Worm (Caenorhabditis elegans) whole organism, L3 larva: ENCODE data around the gene T27D12.6.

Experiments
- ZK546.5 ChIP-seq: sonication (generic microtip); optimal IDR thresholded peaks from 2 replicates; lab custom pipeline; 2017; ENCODE audit warnings: missing biosample characterization, missing genetic modification characterization
- aly-2 ChIP-seq: fragments of 150-350 bp; optimal IDR thresholded peaks from 2 replicates; lab custom pipeline; 2014; ENCODE audit warnings: missing biosample characterization, missing genetic modification characterization
- ama-1 ChIP-seq: fragments of 150-350 bp; optimal IDR thresholded peaks from 2 replicates; lab custom pipeline; 2018
- ceh-28 ChIP-seq: fragments of 150-350 bp; optimal IDR thresholded peaks from 2 replicates; lab custom pipeline; 2014; ENCODE audit warnings: missing biosample characterization, missing genetic modification reagents, missing genetic modification characterization
- ceh-82 ChIP-seq: fragments of 150-350 bp; optimal IDR thresholded peaks from 2 replicates; lab custom pipeline; 2014; ENCODE audit warnings: missing biosample characterization, missing genetic modification characterization
- daf-12 ChIP-seq: fragments of 150-350 bp; optimal IDR thresholded peaks from 2 replicates; lab custom pipeline; 2014; ENCODE audit warnings: missing biosample characterization, missing genetic modification reagents, missing genetic modification characterization
- egl-27 ChIP-seq: sonication (generic microtip); optimal IDR thresholded peaks from 4 replicates; lab custom pipeline; 2017; ENCODE audit warnings: missing biosample characterization, missing genetic modification reagents, missing genetic modification characterization
- elt-1 ChIP-seq: fragments of 150-350 bp; optimal IDR thresholded peaks from 2 replicates; lab custom pipeline; 2014; ENCODE audit warnings: missing biosample characterization, missing genetic modification characterization
- elt-2 ChIP-seq: sonication (generic microtip); optimal IDR thresholded peaks from 2 replicates; lab custom pipeline; 2016; ENCODE audit warnings: missing genetic modification reagents, mild to moderate bottlenecking, missing genetic modification characterization, missing compliant biosample characterization
- elt-3 ChIP-seq, 3 experiments: fragments of 150-350 bp in 1 of 3; sonication (generic microtip) in 2 of 3; optimal IDR thresholded peaks; 2 replicates in 2 of 3; 4 replicates in 1 of 3; lab custom pipeline; 2014 to 2017; ENCODE audit warnings: missing biosample characterization in 3 of 3, missing genetic modification characterization in 3 of 3
- eor-1 ChIP-seq, 2 experiments: fragments of 150-350 bp; optimal IDR thresholded peaks; 2 replicates each; lab custom pipeline; 2014 to 2018; ENCODE audit warnings: missing biosample characterization in 2 of 2, missing genetic modification characterization in 2 of 2
- fkh-10 ChIP-seq: sonication (generic microtip); optimal IDR thresholded peaks from 2 replicates; lab custom pipeline; 2017; ENCODE audit warnings: missing biosample characterization, missing genetic modification reagents, missing genetic modification characterization
- fos-1 ChIP-seq: fragments of 150-350 bp; optimal IDR thresholded peaks from 2 replicates; lab custom pipeline; 2014; ENCODE audit warnings: missing biosample characterization, missing genetic modification characterization
- hmg-11 ChIP-seq: sonication (generic microtip); optimal IDR thresholded peaks from 2 replicates; lab custom pipeline; 2016; ENCODE audit warnings: missing genetic modification characterization, missing compliant biosample characterization
- jun-1 ChIP-seq: fragments of 150-350 bp; optimal IDR thresholded peaks from 2 replicates; lab custom pipeline; 2014; ENCODE audit warnings: missing biosample characterization, missing genetic modification reagents, missing genetic modification characterization
- mml-1 ChIP-seq: fragments of 150-350 bp; sonication (generic microtip); optimal IDR thresholded peaks from 3 replicates; lab custom pipeline; 2014; ENCODE audit warnings: missing biosample characterization, missing genetic modification characterization
- nfya-1 ChIP-seq: sonication (generic microtip); optimal IDR thresholded peaks from 2 replicates; lab custom pipeline; 2017; ENCODE audit warnings: missing genetic modification characterization, mild to moderate bottlenecking, missing compliant biosample characterization, antibody characterized with exemption, moderate library complexity; ENCODE audit not compliant: insufficient read depth
- nhr-23 ChIP-seq: fragments of 150-350 bp; optimal IDR thresholded peaks from 2 replicates; lab custom pipeline; 2014; ENCODE audit warnings: missing biosample characterization, missing genetic modification reagents, missing genetic modification characterization
- nhr-237 ChIP-seq: fragments of 150-350 bp; optimal IDR thresholded peaks from 2 replicates; lab custom pipeline; 2014; ENCODE audit warnings: missing biosample characterization, missing genetic modification characterization
- nhr-25 ChIP-seq: sonication (generic microtip); optimal IDR thresholded peaks from 2 replicates; lab custom pipeline; 2017; ENCODE audit warnings: missing biosample characterization, missing genetic modification characterization
- nhr-28 ChIP-seq: fragments of 150-350 bp; optimal IDR thresholded peaks from 2 replicates; lab custom pipeline; 2014; ENCODE audit warnings: missing biosample characterization, missing genetic modification characterization
- nhr-43 ChIP-seq: sonication (generic microtip); optimal IDR thresholded peaks from 2 replicates; lab custom pipeline; 2016; ENCODE audit warnings: mild to moderate bottlenecking, missing genetic modification characterization, missing compliant biosample characterization; ENCODE audit not compliant: poor library complexity, severe bottlenecking
- nhr-67 ChIP-seq: fragments of 150-350 bp; optimal IDR thresholded peaks from 2 replicates; lab custom pipeline; 2014; ENCODE audit warnings: missing biosample characterization, missing genetic modification characterization
- nhr-76 ChIP-seq: fragments of 150-350 bp; sonication (generic microtip); optimal IDR thresholded peaks from 5 replicates; lab custom pipeline; 2014; ENCODE audit warnings: missing biosample characterization, missing genetic modification characterization
- nhr-77 ChIP-seq: fragments of 150-350 bp; optimal IDR thresholded peaks from 2 replicates; lab custom pipeline; 2014; ENCODE audit warnings: missing biosample characterization, missing genetic modification characterization
- pha-4 ChIP-seq: fragments of 150-350 bp; optimal IDR thresholded peaks from 2 replicates; lab custom pipeline; 2014; ENCODE audit warnings: missing biosample characterization, missing genetic modification reagents, missing genetic modification characterization
- sea-2 ChIP-seq: fragments of 150-350 bp; sonication (generic microtip); optimal IDR thresholded peaks from 4 replicates; lab custom pipeline; 2014; ENCODE audit warnings: missing biosample characterization, missing genetic modification reagents, missing genetic modification characterization
- snpc-4 ChIP-seq: fragments of 150-350 bp; optimal IDR thresholded peaks from 2 replicates; lab custom pipeline; 2014; ENCODE audit warnings: missing biosample characterization, missing genetic modification characterization
- tbx-2 ChIP-seq: sonication (generic microtip); optimal IDR thresholded peaks from 2 replicates; lab custom pipeline; 2016; ENCODE audit warnings: mild to moderate bottlenecking, missing genetic modification characterization, missing compliant biosample characterization
- unc-39 ChIP-seq: sonication (generic microtip); optimal IDR thresholded peaks from 4 replicates; lab custom pipeline; 2017; ENCODE audit warnings: missing biosample characterization, missing genetic modification characterization
- zag-1 ChIP-seq: fragments of 150-350 bp; optimal IDR thresholded peaks from 2 replicates; lab custom pipeline; 2014; ENCODE audit warnings: missing biosample characterization, missing genetic modification characterization
- ztf-11 ChIP-seq: fragments of 150-350 bp; optimal IDR thresholded peaks from 2 replicates; lab custom pipeline; 2014; ENCODE audit warnings: missing biosample characterization, missing genetic modification characterization
- ztf-4 ChIP-seq: fragments of 150-350 bp; optimal IDR thresholded peaks from 2 replicates; lab custom pipeline; 2014; ENCODE audit warnings: missing biosample characterization, missing genetic modification characterization

T27D12.6 gene

DNA sequence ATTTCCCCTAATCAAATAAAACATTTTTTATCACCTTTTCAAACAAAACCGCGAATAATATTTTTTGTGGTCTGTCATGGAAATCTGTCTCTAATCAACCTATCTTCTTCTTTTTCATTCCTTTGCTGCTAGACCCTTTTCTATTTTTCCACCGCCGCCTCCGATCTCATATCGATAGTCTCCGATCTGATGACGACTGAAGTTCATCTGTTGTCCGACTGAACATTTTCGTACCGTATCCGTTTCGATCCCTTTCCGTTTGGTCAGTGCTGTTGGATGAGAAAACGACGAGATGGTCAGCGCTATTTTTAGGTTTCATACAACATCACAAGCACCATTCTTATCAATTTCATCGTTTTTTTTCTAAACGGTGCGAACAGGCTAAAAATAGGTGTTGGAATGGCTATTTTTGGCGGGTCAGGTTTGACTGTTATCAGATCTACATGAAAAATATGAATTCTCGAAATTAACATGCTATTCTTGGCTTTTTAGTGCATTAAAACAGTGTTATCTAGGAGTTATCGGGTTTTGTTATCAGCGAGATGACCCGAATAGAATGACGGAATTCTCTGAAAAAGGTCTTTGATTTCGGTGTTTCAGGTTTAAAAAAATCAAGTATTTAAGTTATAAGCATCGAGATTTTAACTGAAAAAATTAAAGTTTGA lies 1.4 kb downstream of the T27D12.6 start (continued):
- TF ChIP-seq ztf-4 (tag; lab: Kevin White, UChicago): no peak
- no peak for TF ChIP-seq nhr-77
- TF ChIP-seq nhr-28 (tag; lab: Kevin White, UChicago): no peak
- no peak for TF ChIP-seq hmg-11
- no peak for TF ChIP-seq ceh-28 (tag; lab: Kevin White, UChicago)
- TF ChIP-seq ceh-82 (tag; lab: Kevin White, UChicago): no peak
- TF ChIP-seq elt-2 (tag; lab: Kevin White, UChicago): peak; percentile 69
- TF ChIP-seq aly-2 (tag; lab: Kevin White, UChicago): no peak
- TF ChIP-seq snpc-4 (tag; lab: Kevin White, UChicago): no peak
- no peak for TF ChIP-seq zag-1 (tag; lab: Kevin White, UChicago)
- no peak for TF ChIP-seq daf-12
- TF ChIP-seq nhr-25 (tag; lab: Kevin White, UChicago): no peak
- no peak for TF ChIP-seq sea-2 (GFP tag; lab: Kevin White, UChicago)
- no peak for TF ChIP-seq ama-1 (lab: Kevin White, UChicago)
- no peak for TF ChIP-seq eor-1 (tag; optimal IDR thresholded peaks at IDR 0.05; lab: Kevin White, UChicago)
- TF ChIP-seq jun-1 (tag; lab: Kevin White, UChicago): no peak

DNA sequence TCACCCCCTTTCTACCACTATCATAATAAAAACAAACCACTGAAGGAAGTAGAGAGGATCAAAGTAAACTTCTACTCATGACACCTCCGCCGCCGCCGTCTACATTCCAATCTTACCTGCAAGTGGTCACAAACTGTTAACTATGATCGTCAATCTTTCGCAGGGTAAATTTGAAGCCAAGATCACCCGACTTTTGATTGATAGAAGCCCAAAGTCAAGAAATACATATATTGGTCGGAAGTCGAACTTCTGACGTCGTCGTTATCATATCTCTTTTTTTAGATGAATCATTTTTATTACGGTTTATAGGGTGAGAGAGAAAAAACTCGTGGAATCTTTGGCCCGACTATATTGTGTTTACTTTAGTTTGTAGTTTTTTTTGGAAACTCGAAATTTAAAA lies 3.0 kb downstream of the T27D12.6 start:
- peak; percentile 30 for TF ChIP-seq nhr-76 (tag; lab: Kevin White, UChicago)
- peak; percentile 92 for TF ChIP-seq nhr-43
- TF ChIP-seq nhr-23: peak; percentile 39
- no peak for TF ChIP-seq nhr-77
- no peak for TF ChIP-seq mml-1
- peak; percentile 36 for TF ChIP-seq nhr-25 (tag; lab: Kevin White, UChicago)
- TF ChIP-seq elt-3 (tag; optimal IDR thresholded peaks at IDR 0.05; lab: Kevin White, UChicago): peak in 1 of 3 experiments; percentile 73
- TF ChIP-seq pha-4: no peak
- no peak for TF ChIP-seq daf-12
- TF ChIP-seq, all 47 proteins: peak for 5

- peak; percentile 17 for TF ChIP-seq nhr-43
- TF ChIP-seq mml-1: no peak
- TF ChIP-seq ZK546.5: no peak
- TF ChIP-seq jun-1 (tag; lab: Kevin White, UChicago): no peak
- TF ChIP-seq tbx-2: no peak
- TF ChIP-seq nhr-237 (tag; lab: Kevin White, UChicago): no peak
- TF ChIP-seq elt-2 (tag; lab: Kevin White, UChicago): no peak
- TF ChIP-seq fos-1 (tag; lab: Kevin White, UChicago): no peak
- no peak for TF ChIP-seq ceh-28 (tag; lab: Kevin White, UChicago)
- no peak for TF ChIP-seq fkh-10
- TF ChIP-seq elt-1 (tag; lab: Kevin White, UChicago): no peak
- no peak for TF ChIP-seq ztf-11 (tag; lab: Kevin White, UChicago)
- peak; percentile 4 for TF ChIP-seq nhr-25 (tag; lab: Kevin White, UChicago)
- no peak for TF ChIP-seq ama-1 (lab: Kevin White, UChicago)
- no peak for TF ChIP-seq nhr-67 (tag; lab: Kevin White, UChicago)
- TF ChIP-seq unc-39 (tag; lab: Kevin White, UChicago): no peak
These were observed 3.8 kb downstream of the T27D12.6 start for ce11 chrII:11839116-11839515.

ce11 chrII:11841653-11842052 lies 6.3 kb downstream of the T27D12.6 start:
- peak; percentile 26 for TF ChIP-seq nhr-23
- no peak for TF ChIP-seq egl-27 (tag; lab: Kevin White, UChicago)
- peak; percentile 29 for TF ChIP-seq nhr-43
- no peak for TF ChIP-seq daf-12
- TF ChIP-seq nhr-25 (tag; lab: Kevin White, UChicago): peak; percentile 40
- TF ChIP-seq snpc-4 (tag; lab: Kevin White, UChicago): peak; percentile 67

DNA sequence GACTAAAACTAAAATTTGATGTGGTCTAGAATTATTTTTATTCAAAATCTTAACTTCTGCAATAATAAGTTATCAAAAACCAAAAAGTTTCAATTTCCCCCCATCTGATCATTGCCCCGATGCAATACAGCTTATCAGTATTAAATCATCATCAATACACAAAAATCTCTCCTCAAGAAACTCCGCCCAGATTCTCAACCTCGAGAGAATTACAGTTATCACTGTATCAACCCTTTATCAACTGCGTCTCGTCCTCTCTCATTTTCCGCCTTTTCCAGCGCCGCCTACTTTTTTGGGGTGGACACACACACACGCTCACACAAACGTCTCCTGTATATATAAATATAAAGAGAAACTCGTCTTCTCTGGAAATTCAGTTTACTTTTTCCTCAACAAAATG lies 7.0 kb downstream of the T27D12.6 start, which contains the start of gene T27D12.1:
T27D12.1 (plus strand) TSS at position 301 of the 400 bp plus-strand sequence.
- TF ChIP-seq eor-1 (tag; optimal IDR thresholded peaks at IDR 0.05; lab: Kevin White, UChicago) (no peak), nhr-43 (peak; percentile 9)
- TF ChIP-seq, all 47 proteins: peak for 1

ce11 chrII:11842766-11843165 lies 7.5 kb downstream of the T27D12.6 start:
- TF ChIP-seq ama-1 (lab: Kevin White, UChicago) (peak; percentile 33), nfya-1 (tag; lab: Kevin White, UChicago) (no peak), nhr-25 (tag; lab: Kevin White, UChicago) (no peak)
